Worm (Caenorhabditis elegans) whole organism, young adult: ENCODE measurements around the gene nmur-2.
A peak's percentile ranks its signal among the peaks of the same experiment; 100 is the strongest.

ENCODE experiments used
- K11D2.4 ChIP-seq: fragments of 200-800 bp; sonication (Bioruptor generic); IDR thresholded peaks from 2 replicates; pipeline ENCODE4 v1.3.6; 2022; ENCODE audit warnings: missing genetic modification reagents, missing genetic modification characterization, missing compliant biosample characterization
- K12H6.12 ChIP-seq: fragments of 200-800 bp; sonication (Bioruptor generic); optimal IDR thresholded peaks from 2 replicates; lab custom pipeline; 2018; ENCODE audit warnings: mild to moderate bottlenecking, missing genetic modification characterization, missing compliant biosample characterization
- ceh-58 ChIP-seq: fragments of 200-800 bp; sonication (Bioruptor generic); IDR thresholded peaks from 2 replicates; pipeline ENCODE4 v1.3.6; 2022; ENCODE audit warnings: missing genetic modification characterization, missing compliant biosample characterization
- madf-6 ChIP-seq: fragments of 200-800 bp; sonication (Bioruptor generic); IDR thresholded peaks from 2 replicates; pipeline ENCODE4 v1.3.6; 2022; ENCODE audit warnings: missing genetic modification reagents, missing genetic modification characterization, missing compliant biosample characterization
- mel-28 ChIP-seq: sonication (generic microtip); optimal IDR thresholded peaks from 2 replicates; lab custom pipeline; 2016; ENCODE audit warnings: borderline replicate concordance, mild to moderate bottlenecking, missing genetic modification characterization, missing compliant biosample characterization
- mxl-1 ChIP-seq: sonication (generic microtip); optimal IDR thresholded peaks from 2 replicates; lab custom pipeline; 2016; ENCODE audit warnings: missing genetic modification characterization, missing compliant biosample characterization
- nfya-1 ChIP-seq: sonication (generic microtip); optimal IDR thresholded peaks from 2 replicates; lab custom pipeline; 2017; ENCODE audit warnings: antibody characterized with exemption, missing compliant biosample characterization, missing genetic modification characterization, borderline replicate concordance; ENCODE audit not compliant: insufficient read depth
- somi-1 ChIP-seq: fragments of 200-800 bp; sonication (Bioruptor generic); optimal IDR thresholded peaks from 2 replicates; lab custom pipeline; 2018; ENCODE audit warnings: mild to moderate bottlenecking, missing genetic modification characterization, missing compliant biosample characterization
- unc-62 ChIP-seq: fragments of 150-350 bp; optimal IDR thresholded peaks from 2 replicates; lab custom pipeline; 2014; ENCODE audit warnings: missing biosample characterization, missing genetic modification reagents, missing genetic modification characterization
- zim-3 ChIP-seq: sonication (generic microtip); optimal IDR thresholded peaks from 2 replicates; lab custom pipeline; 2017; ENCODE audit warnings: mild to moderate bottlenecking, missing genetic modification characterization, moderate library complexity, missing compliant biosample characterization

ce11 chrII:155904-156303 is 31.1 kb upstream of the nmur-2 start, which contains the start of gene mrpl-28:
- TF ChIP-seq mel-28 (tag; lab: Kevin White, UChicago) (no peak), K11D2.4 (GFP tag; lab: Robert Waterston, UW) (peak; percentile 79), zim-3 (tag; lab: Kevin White, UChicago) (peak; percentile 56), K12H6.12 (peak; percentile 20), unc-62 (GFP tag; lab: Kevin White, UChicago) (no peak), mxl-1 (tag; lab: Kevin White, UChicago) (no peak), ceh-58 (GFP tag; lab: Robert Waterston, UW) (no peak), nfya-1 (tag; lab: Kevin White, UChicago) (no peak), madf-6 (GFP tag; lab: Robert Waterston, UW) (peak; percentile 76), somi-1 (GFP tag; lab: Kevin White, UChicago) (no peak)
